Fruit fly (Drosophila melanogaster) whole organism, adult: ENCODE measurements around the gene CG31231.

ENCODE experiments used
- CG14711 ChIP-seq: fragments of 200-800 bp; sonication (Bioruptor generic); optimal IDR thresholded peaks from 2 replicates; lab custom pipeline; 2018; ENCODE audit warnings: missing biosample characterization, mild to moderate bottlenecking, missing genetic modification characterization, moderate library complexity
- CG5204 ChIP-seq: fragments of 200-800 bp; sonication (Bioruptor generic); optimal IDR thresholded peaks from 2 replicates; lab custom pipeline; 2016; ENCODE audit warnings: missing biosample characterization, missing genetic modification characterization
- Crg-1 ChIP-seq: fragments of 200-800 bp; sonication (Bioruptor generic); optimal IDR thresholded peaks from 2 replicates; lab custom pipeline; 2016; ENCODE audit warnings: missing biosample characterization, missing genetic modification characterization
- tj ChIP-seq: fragments of 200-800 bp; sonication (Bioruptor generic); optimal IDR thresholded peaks from 3 replicates; lab custom pipeline; 2017; ENCODE audit warnings: missing biosample characterization, mild to moderate bottlenecking, missing genetic modification characterization, moderate library complexity

dm6 chr3R:18658380-18658944 is 6.7 kb upstream of the CG31231 start:
- TF ChIP-seq Crg-1 (GFP tag; lab: Kevin White, UChicago) (no peak), tj (GFP tag; lab: Kevin White, UChicago) (no peak), CG5204 (GFP tag; lab: Kevin White, UChicago) (no peak), CG14711 (no peak)
